Worm (Caenorhabditis elegans) whole organism, L3 larva: ENCODE results near the gene perm-1.

Experiments used
- ceh-9 ChIP-seq: sonication (generic microtip); optimal IDR thresholded peaks from 2 replicates; lab custom pipeline; 2018; ENCODE audit warnings: missing biosample characterization, missing genetic modification characterization
- lin-15B ChIP-seq: fragments of 150-350 bp; optimal IDR thresholded peaks from 2 replicates; lab custom pipeline; 2014; ENCODE audit warnings: missing biosample characterization, missing genetic modification characterization
- tbx-2 ChIP-seq: sonication (generic microtip); optimal IDR thresholded peaks from 2 replicates; lab custom pipeline; 2016; ENCODE audit warnings: mild to moderate bottlenecking, missing genetic modification characterization, missing compliant biosample characterization
- unc-62 ChIP-seq: fragments of 150-350 bp; sonication (generic microtip); optimal IDR thresholded peaks from 4 replicates; lab custom pipeline; 2014; ENCODE audit warnings: missing biosample characterization, missing genetic modification reagents, missing genetic modification characterization

DNA sequence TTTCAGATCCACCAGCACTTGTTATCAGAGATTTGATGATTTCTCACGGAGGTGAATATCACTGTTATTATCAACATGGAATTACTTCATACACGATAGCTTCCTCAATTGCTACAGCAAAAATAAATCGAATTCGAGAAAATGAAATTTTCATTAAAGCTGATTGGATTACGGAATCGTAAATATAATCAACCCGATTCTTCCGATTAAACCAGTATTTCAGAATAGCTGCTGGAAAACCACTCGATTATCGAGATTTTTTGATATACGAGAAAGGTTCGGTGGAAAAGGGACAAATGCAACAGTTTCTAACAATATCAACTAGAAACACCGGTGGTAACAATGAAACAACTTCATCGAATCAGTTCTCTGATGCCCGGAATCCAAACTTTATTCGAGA lies 21.4 kb downstream of the perm-1 start:
- TF ChIP-seq lin-15B (no peak), tbx-2 (tag; lab: Kevin White, UChicago) (no peak), unc-62 (GFP tag; lab: Kevin White, UChicago) (no peak), ceh-9 (tag; lab: Kevin White, UChicago) (no peak)
